Fruit fly (Drosophila melanogaster) whole organism, embryonic: ENCODE results near the gene CG32320.
A peak's percentile ranks its signal among the peaks of the same experiment; 100 is the strongest.

ENCODE experiments used
- Abd-B ChIP-seq: fragments of 200-800 bp; sonication (Bioruptor generic); optimal IDR thresholded peaks from 2 replicates; lab custom pipeline; 2018; ENCODE audit warnings: missing biosample characterization, mild to moderate bottlenecking, missing genetic modification characterization, moderate library complexity
- Asciz ChIP-seq: fragments of 200-800 bp; sonication (Bioruptor generic); optimal IDR thresholded peaks from 2 replicates; lab custom pipeline; 2017; ENCODE audit warnings: missing biosample characterization, mild to moderate bottlenecking, missing genetic modification characterization, missing genetic modification reagents
- Bdp1 ChIP-seq: fragments of 200-800 bp; sonication (Bioruptor generic); optimal IDR thresholded peaks from 3 replicates; lab custom pipeline; 2016; ENCODE audit warnings: missing biosample characterization, missing genetic modification characterization
- CG1024 ChIP-seq: fragments of 200-800 bp; sonication (Bioruptor generic); IDR thresholded peaks from 2 replicates; pipeline ENCODE4 v1.3.6; 2022; ENCODE audit warnings: missing biosample characterization, missing genetic modification characterization
- CG12219 ChIP-seq: fragments of 200-800 bp; sonication (Bioruptor generic); optimal IDR thresholded peaks from 3 replicates; lab custom pipeline; 2018; ENCODE audit warnings: missing biosample characterization, mild to moderate bottlenecking, missing genetic modification characterization
- CG1233 ChIP-seq: fragments of 200-800 bp; sonication (Bioruptor generic); optimal IDR thresholded peaks from 4 replicates; lab custom pipeline; 2018; ENCODE audit warnings: missing biosample characterization, mild to moderate bottlenecking, missing genetic modification characterization
- CG14014 ChIP-seq: fragments of 200-800 bp; sonication (Bioruptor generic); IDR thresholded peaks from 2 replicates; pipeline ENCODE4 v1.3.6; 2022; ENCODE audit warnings: missing biosample characterization, missing genetic modification characterization
- CG14050 ChIP-seq: fragments of 200-800 bp; sonication (Bioruptor generic); IDR thresholded peaks from 3 replicates; pipeline ENCODE4 v1.3.6; 2022; ENCODE audit warnings: missing biosample characterization, missing genetic modification characterization
- CG15011 ChIP-seq: fragments of 200-800 bp; sonication (Bioruptor generic); optimal IDR thresholded peaks from 3 replicates; lab custom pipeline; 2018; ENCODE audit warnings: missing biosample characterization, mild to moderate bottlenecking, missing genetic modification characterization
- CG15601 ChIP-seq: fragments of 200-800 bp; sonication (Bioruptor generic); optimal IDR thresholded peaks from 3 replicates; lab custom pipeline; 2019; ENCODE audit warnings: missing biosample characterization, mild to moderate bottlenecking, missing genetic modification characterization, moderate library complexity
- CG15696 ChIP-seq: fragments of 200-800 bp; sonication (Bioruptor generic); optimal IDR thresholded peaks from 2 replicates; lab custom pipeline; 2019; ENCODE audit warnings: missing biosample characterization, mild to moderate bottlenecking, missing genetic modification characterization, moderate library complexity
- CG1647 ChIP-seq: fragments of 200-800 bp; sonication (Bioruptor generic); optimal IDR thresholded peaks from 3 replicates; lab custom pipeline; 2016; ENCODE audit warnings: missing biosample characterization, missing genetic modification characterization
- CG17361 ChIP-seq: fragments of 200-800 bp; sonication (Bioruptor generic); IDR thresholded peaks from 3 replicates; pipeline ENCODE4 v1.3.6; 2022; ENCODE audit warnings: missing biosample characterization, missing genetic modification characterization
- CG17829 ChIP-seq: fragments of 200-800 bp; optimal IDR thresholded peaks from 2 replicates; lab custom pipeline; 2019; ENCODE audit warnings: missing biosample characterization, mild to moderate bottlenecking, missing genetic modification characterization, moderate library complexity
- CG18262 ChIP-seq: fragments of 200-800 bp; optimal IDR thresholded peaks from 3 replicates; lab custom pipeline; 2019; ENCODE audit warnings: missing biosample characterization, mild to moderate bottlenecking, missing genetic modification characterization, moderate library complexity
- CG18619 ChIP-seq: fragments of 200-800 bp; sonication (Bioruptor generic); optimal IDR thresholded peaks from 3 replicates; lab custom pipeline; 2017; ENCODE audit warnings: missing biosample characterization, mild to moderate bottlenecking, missing genetic modification characterization
- CG2875 ChIP-seq: fragments of 200-800 bp; sonication (Bioruptor generic); optimal IDR thresholded peaks from 2 replicates; lab custom pipeline; 2017; ENCODE audit warnings: missing biosample characterization, mild to moderate bottlenecking, missing genetic modification characterization, missing genetic modification reagents
- CG30403 ChIP-seq: fragments of 200-800 bp; sonication (Bioruptor generic); optimal IDR thresholded peaks from 3 replicates; lab custom pipeline; 2016; ENCODE audit warnings: missing biosample characterization, missing genetic modification characterization
- CG32532 ChIP-seq: fragments of 200-800 bp; sonication (Bioruptor generic); IDR thresholded peaks from 2 replicates; pipeline ENCODE4 v1.3.6; 2022; ENCODE audit warnings: missing biosample characterization, missing genetic modification characterization
- CG32767 ChIP-seq: fragments of 200-800 bp; sonication (Bioruptor generic); IDR thresholded peaks from 2 replicates; pipeline ENCODE4 v1.3.6; 2022; ENCODE audit warnings: missing biosample characterization, missing genetic modification characterization
- CG33557 ChIP-seq: fragments of 200-800 bp; sonication (Bioruptor generic); optimal IDR thresholded peaks from 2 replicates; lab custom pipeline; 2019; ENCODE audit warnings: missing biosample characterization, mild to moderate bottlenecking, missing genetic modification characterization, moderate library complexity
- CG3407 ChIP-seq: fragments of 200-800 bp; sonication (Bioruptor generic); optimal IDR thresholded peaks from 2 replicates; lab custom pipeline; 2018; ENCODE audit warnings: missing biosample characterization, mild to moderate bottlenecking, missing genetic modification characterization
- CG3726 ChIP-seq: fragments of 200-800 bp; sonication (Bioruptor generic); IDR thresholded peaks from 3 replicates; pipeline ENCODE4, ENCODE4 v1.3.6; 2022; ENCODE audit warnings: missing biosample characterization, missing genetic modification characterization
- CG4360 ChIP-seq: fragments of 200-800 bp; sonication (Bioruptor generic); IDR thresholded peaks from 2 replicates; pipeline ENCODE4 v1.3.6; 2022; ENCODE audit warnings: missing biosample characterization, missing genetic modification characterization
- CG4730 ChIP-seq: fragments of 200-800 bp; sonication (Bioruptor generic); IDR thresholded peaks from 2 replicates; pipeline ENCODE4 v1.3.6; 2022; ENCODE audit warnings: missing biosample characterization, missing genetic modification characterization
- CG7372 ChIP-seq: fragments of 200-800 bp; sonication (Bioruptor generic); IDR thresholded peaks from 2 replicates; pipeline ENCODE4 v1.3.6; 2022; ENCODE audit warnings: missing biosample characterization, missing genetic modification characterization
- CG7839 ChIP-seq: fragments of 200-800 bp; sonication (Bioruptor generic); optimal IDR thresholded peaks from 3 replicates; lab custom pipeline; 2018; ENCODE audit warnings: missing biosample characterization, mild to moderate bottlenecking, missing genetic modification characterization, moderate library complexity
- CG9437 ChIP-seq: fragments of 200-800 bp; sonication (Bioruptor generic); optimal IDR thresholded peaks from 2 replicates; lab custom pipeline; 2018; ENCODE audit warnings: missing biosample characterization, mild to moderate bottlenecking, missing genetic modification characterization
- CG9609 ChIP-seq: fragments of 200-800 bp; sonication (Bioruptor generic); optimal IDR thresholded peaks from 3 replicates; lab custom pipeline; 2016; ENCODE audit warnings: missing biosample characterization, missing genetic modification characterization
- D19A ChIP-seq: fragments of 200-800 bp; optimal IDR thresholded peaks from 3 replicates; lab custom pipeline; 2019; ENCODE audit warnings: missing biosample characterization, mild to moderate bottlenecking, missing genetic modification characterization, moderate library complexity
- ERR ChIP-seq: fragments of 200-800 bp; sonication (Bioruptor generic); optimal IDR thresholded peaks from 2 replicates; lab custom pipeline; 2016; ENCODE audit warnings: missing biosample characterization, missing genetic modification characterization
- Fer1 ChIP-seq: fragments of 200-800 bp; sonication (Bioruptor generic); optimal IDR thresholded peaks from 2 replicates; lab custom pipeline; 2017; ENCODE audit warnings: missing biosample characterization, mild to moderate bottlenecking, missing genetic modification characterization
- Fer3 ChIP-seq: fragments of 200-800 bp; sonication (Bioruptor generic); optimal IDR thresholded peaks from 2 replicates; lab custom pipeline; 2018; ENCODE audit warnings: missing biosample characterization, mild to moderate bottlenecking, missing genetic modification characterization, moderate library complexity
- Oli ChIP-seq: fragments of 200-800 bp; sonication (Bioruptor generic); optimal IDR thresholded peaks from 2 replicates; lab custom pipeline; 2018; ENCODE audit warnings: missing biosample characterization, mild to moderate bottlenecking, missing genetic modification characterization, moderate library complexity
- Pdp1 ChIP-seq, 2 experiments: fragments of 200-800 bp; sonication (Bioruptor generic); optimal IDR thresholded peaks; 3 replicates each; lab custom pipeline; 2016; ENCODE audit warnings: missing biosample characterization in 2 of 2, missing genetic modification characterization in 2 of 2, mild to moderate bottlenecking in 1 of 2, moderate library complexity in 1 of 2
- Side ChIP-seq: fragments of 200-800 bp; sonication (Bioruptor generic); optimal IDR thresholded peaks from 2 replicates; lab custom pipeline; 2016; ENCODE audit warnings: missing biosample characterization, missing genetic modification characterization
- Sox102F ChIP-seq: fragments of 200-800 bp; sonication (Bioruptor generic); optimal IDR thresholded peaks from 2 replicates; lab custom pipeline; 2018; ENCODE audit warnings: missing biosample characterization, mild to moderate bottlenecking, missing genetic modification characterization, moderate library complexity
- Usf ChIP-seq: fragments of 200-800 bp; sonication (Bioruptor generic); optimal IDR thresholded peaks from 2 replicates; lab custom pipeline; 2017; ENCODE audit warnings: missing genotype, missing biosample characterization, missing genetic modification characterization
- corto ChIP-seq: fragments of 200-800 bp; sonication (Bioruptor generic); optimal IDR thresholded peaks from 2 replicates; lab custom pipeline; 2016; ENCODE audit warnings: missing biosample characterization, mild to moderate bottlenecking, missing genetic modification characterization, moderate library complexity
- dmrt11E ChIP-seq: fragments of 200-800 bp; sonication (Bioruptor generic); optimal IDR thresholded peaks from 3 replicates; lab custom pipeline; 2018; ENCODE audit warnings: missing biosample characterization, mild to moderate bottlenecking, missing genetic modification characterization, moderate library complexity
- esg ChIP-seq: fragments of 200-800 bp; sonication (Bioruptor generic); conservative IDR thresholded peaks from 2 replicates; pipeline ENCODE4 v1.3.6; 2022; ENCODE audit warnings: missing biosample characterization, missing genetic modification characterization
- exex ChIP-seq: fragments of 200-800 bp; sonication (Bioruptor generic); optimal IDR thresholded peaks from 4 replicates; lab custom pipeline; 2018; ENCODE audit warnings: missing biosample characterization, mild to moderate bottlenecking, missing genetic modification characterization, moderate library complexity
- fd96Cb ChIP-seq: fragments of 200-800 bp; sonication (Bioruptor generic); optimal IDR thresholded peaks from 2 replicates; lab custom pipeline; 2018; ENCODE audit warnings: missing biosample characterization, mild to moderate bottlenecking, missing genetic modification characterization, moderate library complexity
- kay ChIP-seq: fragments of 200-800 bp; sonication (Bioruptor generic); optimal IDR thresholded peaks from 2 replicates; lab custom pipeline; 2016; ENCODE audit warnings: missing biosample characterization, missing genetic modification characterization
- ro ChIP-seq: fragments of 200-800 bp; sonication (Bioruptor generic); IDR thresholded peaks from 2 replicates; pipeline ENCODE4 v1.3.6; 2022; ENCODE audit warnings: missing biosample characterization, missing genetic modification characterization
- sob ChIP-seq: fragments of 200-800 bp; sonication (Bioruptor generic); IDR thresholded peaks from 2 replicates; pipeline ENCODE4 v1.3.6; 2022; ENCODE audit warnings: missing biosample characterization, missing genetic modification characterization
- unpg ChIP-seq: fragments of 200-800 bp; sonication (Bioruptor generic); optimal IDR thresholded peaks from 3 replicates; lab custom pipeline; 2018; ENCODE audit warnings: missing biosample characterization, mild to moderate bottlenecking, missing genetic modification characterization, moderate library complexity
- yki ChIP-seq: fragments of >200 bp; optimal IDR thresholded peaks from 3 replicates; lab custom pipeline; 2018
- zfh1 ChIP-seq: fragments of 200-800 bp; sonication (Bioruptor generic); IDR thresholded peaks from 3 replicates; pipeline ENCODE4 v1.3.6; 2022; ENCODE audit warnings: missing biosample characterization, missing genetic modification characterization

CG32320 gene

dm6 chr3L:1376014-1376745 lies 22.2 kb upstream of the CG32320 start (continued):
- TF ChIP-seq Fer3 (peak; percentile 1), CG18262 (tag; lab: Kevin White, UChicago) (peak; percentile 64), CG2875 (GFP tag; lab: Kevin White, UChicago) (peak; percentile 47), Abd-B (GFP tag; lab: Kevin White, UChicago) (peak; percentile 41), CG12219 (GFP tag; lab: Kevin White, UChicago) (peak; percentile 62), D19A (tag; lab: Kevin White, UChicago) (peak; percentile 14), sob (GFP tag; lab: Robert Waterston, UW) (peak; percentile 54), zfh1 (GFP tag; lab: Robert Waterston, UW) (peak; percentile 53; the same call in 1 of the 3 replicates), CG1647 (peak; percentile 50), esg (peak; percentile 54; the same call in 1 of the 2 replicates), CG7372 (GFP tag; lab: Robert Waterston, UW) (0 out of 2 replicates have a peak, but pooled peaks have one; percentile 30), CG32767 (peak; percentile 57; the same call in 1 of the 2 replicates), CG32532 (GFP tag; lab: Robert Waterston, UW) (peak; percentile 20; the same call in 1 of the 2 replicates), corto (no peak), CG17361 (GFP tag; lab: Robert Waterston, UW) (peak; percentile 54; the same call in 2 of the 3 replicates), CG17829 (peak; percentile 34), fd96Cb (peak; percentile 37), Bdp1 (no peak), CG14014 (GFP tag; lab: Robert Waterston, UW) (0 out of 2 replicates have a peak, but pooled peaks have one; percentile 34), Side (peak; percentile 10), Oli (peak; percentile 68), ERR (GFP tag; lab: Kevin White, UChicago) (no peak), Pdp1 (GFP tag; optimal IDR thresholded peaks at IDR 0.05; lab: Kevin White, UChicago) (peak in 1 of 2 experiments; percentile 67), CG1233 (GFP tag; lab: Kevin White, UChicago) (no peak), CG4730 (0 out of 2 replicates have a peak, but pooled peaks have one; percentile 5), CG15011 (GFP tag; lab: Kevin White, UChicago) (no peak), CG18619 (GFP tag; lab: Kevin White, UChicago) (peak; percentile 10), Fer1 (peak; percentile 18), unpg (GFP tag; lab: Kevin White, UChicago) (peak; percentile 66), Usf (GFP tag; lab: Kevin White, UChicago) (no peak), yki (lab: Kevin White, UChicago) (no peak), CG15601 (tag; lab: Kevin White, UChicago) (peak; percentile 41), CG9609 (peak; percentile 3), CG9437 (GFP tag; lab: Kevin White, UChicago) (peak; percentile 29), dmrt11E (peak; percentile 19), CG33557 (no peak), exex (no peak), CG4360 (GFP tag; lab: Robert Waterston, UW) (no peak), CG7839 (tag; lab: Kevin White, UChicago) (peak; percentile 43), CG3407 (peak; percentile 46), Asciz (GFP tag; lab: Kevin White, UChicago) (peak; percentile 35), kay (peak; percentile 4), ro (GFP tag; lab: Robert Waterston, UW) (no peak), Sox102F (peak; percentile 78), CG15696 (tag; lab: Kevin White, UChicago) (no peak), CG14050 (GFP tag; lab: Robert Waterston, UW) (peak; percentile 65), CG1024 (GFP tag; lab: Robert Waterston, UW) (no peak), CG30403 (GFP tag; lab: Kevin White, UChicago) (peak; percentile 61), CG3726 (GFP tag; lab: Robert Waterston, UW) (0 out of 3 replicates have a peak, but pooled peaks have one; percentile 42)
